ENCODE assay signal across 3 fruit fly cellular contexts in genomic region chrX:9127264-9128011, dm6.
A peak's percentile ranks its signal among the peaks of the same experiment; 100 is the strongest.
TF ChIP-seq lines count a peak whose summit lies in the region.

No protein-coding gene starts in this region.

- no peak for TF ChIP-seq CTCF in whole organism, embryonic (GFP tag; optimal IDR thresholded peaks at IDR 0.05; lab: Kevin White, UChicago)

TF ChIP-seq in whole organism, embryonic, 481 proteins besides CTCF, POLR2A, EP300 and RAD21 (continues in another document):
- TF ChIP-seq grau (tag; optimal IDR thresholded peaks at IDR 0.05; lab: Kevin White, UChicago) (peak; percentile 5), CG11696 (GFP tag; IDR thresholded peaks at IDR 0.05; lab: Robert Waterston, UW) (peak; percentile 76), tin (GFP tag; optimal IDR thresholded peaks at IDR 0.05; lab: Kevin White, UChicago) (no peak), CoRest (tag; optimal IDR thresholded peaks at IDR 0.05; lab: Kevin White, UChicago) (peak; percentile 2), row (GFP tag; IDR thresholded peaks at IDR 0.05; lab: Robert Waterston, UW) (no peak), CG17359 (tag; optimal IDR thresholded peaks at IDR 0.05; lab: Kevin White, UChicago) (peak; percentile 17), ken (GFP tag; IDR thresholded peaks at IDR 0.05; lab: Robert Waterston, UW) (peak; percentile 7; the same call in 1 of the 3 replicates), CrebB (tag; optimal IDR thresholded peaks at IDR 0.05; lab: Kevin White, UChicago) (no peak), CG30403 (GFP tag; optimal IDR thresholded peaks at IDR 0.05; lab: Kevin White, UChicago) (peak; percentile 30), Drgx (GFP tag; IDR thresholded peaks at IDR 0.05; lab: Robert Waterston, UW) (0 out of 2 replicates have a peak, but pooled peaks have one; percentile 12), CG9876 (GFP tag; optimal IDR thresholded peaks at IDR 0.05; lab: Kevin White, UChicago) (no peak), CG4854 (GFP tag; optimal IDR thresholded peaks at IDR 0.05; lab: Kevin White, UChicago) (no peak), CG8944 (GFP tag; optimal IDR thresholded peaks at IDR 0.05; lab: Kevin White, UChicago) (peak; percentile 16), bab2 (GFP tag; optimal IDR thresholded peaks at IDR 0.05; lab: Kevin White, UChicago) (peak; percentile 7), pan (optimal IDR thresholded peaks at IDR 0.05; lab: Kevin White, UChicago) (no peak), pan (GFP tag; optimal IDR thresholded peaks at IDR 0.05 in 1 of 2, IDR thresholded peaks at IDR 0.05 in 1 of 2) (peak in 1 of 2 experiments; percentile 31), CG7357 (GFP tag; IDR thresholded peaks at IDR 0.05; lab: Robert Waterston, UW) (no peak), CG1603 (tag; optimal IDR thresholded peaks at IDR 0.05; lab: Kevin White, UChicago) (peak; percentile 45), dmrt11E (tag; optimal IDR thresholded peaks at IDR 0.05; lab: Kevin White, UChicago) (no peak), az2 (GFP tag; optimal IDR thresholded peaks at IDR 0.05; lab: Kevin White, UChicago) (peak; percentile 2), unpg (GFP tag; optimal IDR thresholded peaks at IDR 0.05; lab: Kevin White, UChicago) (peak; percentile 23), CG15479 (GFP tag; optimal IDR thresholded peaks at IDR 0.05; lab: Kevin White, UChicago) (peak; percentile 67), CG34422 (GFP tag; IDR thresholded peaks at IDR 0.05; lab: Robert Waterston, UW) (no peak), Ada2b (GFP tag; IDR thresholded peaks at IDR 0.05; lab: Robert Waterston, UW) (0 out of 2 replicates have a peak, but pooled peaks have one; percentile 22), Hr39 (optimal IDR thresholded peaks at IDR 0.05; lab: Kevin White, UChicago) (no peak), ttk (GFP tag; IDR thresholded peaks at IDR 0.05; lab: Robert Waterston, UW) (no peak), CG10979 (tag; optimal IDR thresholded peaks at IDR 0.05; lab: Kevin White, UChicago) (peak; percentile 19), CG4424 (GFP tag; optimal IDR thresholded peaks at IDR 0.05; lab: Kevin White, UChicago) (peak; percentile 3), dimm (GFP tag; IDR thresholded peaks at IDR 0.05; lab: Robert Waterston, UW) (no peak), Ssrp (tag; optimal IDR thresholded peaks at IDR 0.05; lab: Kevin White, UChicago) (peak; percentile 36)

TF ChIP-seq in whole organism, prepupa, 60 proteins besides CTCF, POLR2A, EP300 and RAD21:
- TF ChIP-seq CG4318 (GFP tag; optimal IDR thresholded peaks at IDR 0.05; lab: Kevin White, UChicago) (no peak), svp (GFP tag; lab: Kevin White, UChicago) (no peak), Sox102F (GFP tag; optimal IDR thresholded peaks at IDR 0.05; lab: Kevin White, UChicago) (no peak), Eip75B (GFP tag; optimal IDR thresholded peaks at IDR 0.05; lab: Kevin White, UChicago) (no peak), Eip78C (GFP tag; lab: Kevin White, UChicago) (peak; percentile 11), achi (GFP tag; optimal IDR thresholded peaks at IDR 0.05; lab: Kevin White, UChicago) (no peak), fd85E (GFP tag; optimal IDR thresholded peaks at IDR 0.05; lab: Kevin White, UChicago) (no peak), CG3032 (tag; optimal IDR thresholded peaks at IDR 0.05; lab: Kevin White, UChicago) (no peak), CG9139 (GFP tag; optimal IDR thresholded peaks at IDR 0.05; lab: Kevin White, UChicago) (no peak), CG6792 (GFP tag; optimal IDR thresholded peaks at IDR 0.05; lab: Kevin White, UChicago) (no peak), Ets21C (GFP tag; optimal IDR thresholded peaks at IDR 0.05; lab: Kevin White, UChicago) (no peak), dsx (GFP tag; optimal IDR thresholded peaks at IDR 0.05; lab: Kevin White, UChicago; ENCODE audit: poor library complexity, severe bottlenecking) (no peak), topi (GFP tag; optimal IDR thresholded peaks at IDR 0.05; lab: Kevin White, UChicago) (no peak), acj6 (GFP tag; optimal IDR thresholded peaks at IDR 0.05; lab: Kevin White, UChicago) (no peak), cyc (GFP tag; optimal IDR thresholded peaks at IDR 0.05; lab: Kevin White, UChicago) (no peak), CG10631 (GFP tag; optimal IDR thresholded peaks at IDR 0.05; lab: Kevin White, UChicago) (no peak), CG32006 (GFP tag; optimal IDR thresholded peaks at IDR 0.05; lab: Kevin White, UChicago) (peak; percentile 41), CG6808 (GFP tag; optimal IDR thresholded peaks at IDR 0.05; lab: Kevin White, UChicago) (no peak), eg (GFP tag; IDR thresholded peaks at IDR 0.05; lab: Robert Waterston, UW) (peak; percentile 48; the same call in 1 of the 3 replicates), CG8319 (GFP tag; optimal IDR thresholded peaks at IDR 0.05; lab: Kevin White, UChicago) (no peak), CG11902 (GFP tag; optimal IDR thresholded peaks at IDR 0.05; lab: Kevin White, UChicago) (no peak), Sox14 (GFP tag; optimal IDR thresholded peaks at IDR 0.05; lab: Kevin White, UChicago) (no peak), Smox (GFP tag; optimal IDR thresholded peaks at IDR 0.05; lab: Kevin White, UChicago) (no peak), Hr4 (GFP tag; optimal IDR thresholded peaks at IDR 0.05; lab: Kevin White, UChicago) (peak; percentile 22), dac (GFP tag; optimal IDR thresholded peaks at IDR 0.05; lab: Kevin White, UChicago) (no peak), CG15336 (GFP tag; IDR thresholded peaks at IDR 0.05; lab: Robert Waterston, UW) (peak; percentile 35; the same call in 1 of the 2 replicates), Hr38 (GFP tag; optimal IDR thresholded peaks at IDR 0.05; lab: Kevin White, UChicago) (no peak), Lpt (GFP tag; optimal IDR thresholded peaks at IDR 0.05; lab: Kevin White, UChicago) (no peak), esn (GFP tag; optimal IDR thresholded peaks at IDR 0.05; lab: Kevin White, UChicago) (no peak), spab (GFP tag; optimal IDR thresholded peaks at IDR 0.05; lab: Kevin White, UChicago) (no peak), CG6854 (GFP tag; optimal IDR thresholded peaks at IDR 0.05; lab: Kevin White, UChicago) (no peak)

TF ChIP-seq in whole organism, pupa, 21 proteins besides CTCF, POLR2A, EP300 and RAD21:
- TF ChIP-seq CG15710 (tag; optimal IDR thresholded peaks at IDR 0.05; lab: Kevin White, UChicago) (no peak), CG14655 (GFP tag; optimal IDR thresholded peaks at IDR 0.05; lab: Kevin White, UChicago) (peak; percentile 10), Ets98B (GFP tag; IDR thresholded peaks at IDR 0.05; lab: Robert Waterston, UW) (no peak)

Comparison
In these comparisons a context has a peak if more than half of its experiments do, and no peak if none do; other contexts are left out.
1. Of the 7 proteins assayed by ChIP-seq in both whole organism, embryonic and whole organism, prepupa: peak only in whole organism, embryonic: Blimp-1 and Sox102F; only in whole organism, prepupa: none; in both: none; in neither: 5.